Worm (Caenorhabditis elegans) whole organism, young adult: ENCODE data around the gene fbxc-23.
A peak's percentile ranks its signal among the peaks of the same experiment; 100 is the strongest.

Source experiments
- B0019.2 ChIP-seq: fragments of 200-800 bp; sonication (Bioruptor generic); conservative IDR thresholded peaks from 2 replicates; pipeline ENCODE4 v1.3.6; 2022; ENCODE audit warnings: missing genetic modification reagents, missing genetic modification characterization, missing compliant biosample characterization
- C06A6.2 ChIP-seq: fragments of 200-800 bp; sonication (Bioruptor generic); conservative IDR thresholded peaks from 2 replicates; pipeline ENCODE4 v1.3.6; 2022; ENCODE audit warnings: missing genetic modification characterization, missing compliant biosample characterization
- C17E4.6 ChIP-seq: fragments of 200-800 bp; sonication (Bioruptor generic); IDR thresholded peaks from 2 replicates; pipeline ENCODE4 v1.3.6; 2022; ENCODE audit warnings: missing genetic modification reagents, missing genetic modification characterization, missing compliant biosample characterization
- F49E8.2 ChIP-seq: sonication (generic microtip); optimal IDR thresholded peaks from 3 replicates; lab custom pipeline; 2017; ENCODE audit warnings: missing genetic modification characterization, mild to moderate bottlenecking, missing compliant biosample characterization, antibody characterized with exemption, moderate library complexity; ENCODE audit not compliant: insufficient read depth
- F52B5.7 ChIP-seq: sonication (generic microtip); optimal IDR thresholded peaks from 2 replicates; lab custom pipeline; 2016; ENCODE audit warnings: mild to moderate bottlenecking, missing genetic modification characterization, missing compliant biosample characterization
- K12H6.12 ChIP-seq: fragments of 200-800 bp; sonication (Bioruptor generic); optimal IDR thresholded peaks from 2 replicates; lab custom pipeline; 2018; ENCODE audit warnings: mild to moderate bottlenecking, missing genetic modification characterization, missing compliant biosample characterization
- T26A5.8 ChIP-seq: sonication (generic microtip); optimal IDR thresholded peaks from 2 replicates; lab custom pipeline; 2016; ENCODE audit warnings: missing genetic modification characterization, missing compliant biosample characterization
- Y95B8A.8 ChIP-seq: fragments of 200-800 bp; sonication (Bioruptor generic); IDR thresholded peaks from 2 replicates; pipeline ENCODE4 v1.3.6; 2022; ENCODE audit warnings: missing genetic modification reagents, missing genetic modification characterization, missing compliant biosample characterization
- ZK185.1 ChIP-seq: sonication (generic microtip); optimal IDR thresholded peaks from 2 replicates; lab custom pipeline; 2016; ENCODE audit warnings: mild to moderate bottlenecking, missing genetic modification characterization, missing compliant biosample characterization; ENCODE audit not compliant: poor library complexity, severe bottlenecking
- attf-5 ChIP-seq: fragments of 200-800 bp; sonication (Bioruptor generic); optimal IDR thresholded peaks from 2 replicates; lab custom pipeline; 2018; ENCODE audit warnings: mild to moderate bottlenecking, missing genetic modification characterization, missing compliant biosample characterization
- ceh-91 ChIP-seq: fragments of 200-800 bp; sonication (Bioruptor generic); IDR thresholded peaks from 2 replicates; pipeline ENCODE4 v1.3.6; 2022; ENCODE audit warnings: missing genetic modification reagents, missing genetic modification characterization, missing compliant biosample characterization
- dpl-1 ChIP-seq: fragments of 150-350 bp; optimal IDR thresholded peaks from 2 replicates; lab custom pipeline; 2014; ENCODE audit warnings: missing biosample characterization, missing genetic modification reagents, missing genetic modification characterization
- gei-17 ChIP-seq: fragments of 200-800 bp; sonication (Bioruptor generic); optimal IDR thresholded peaks from 2 replicates; lab custom pipeline; 2018; ENCODE audit warnings: mild to moderate bottlenecking, missing genetic modification characterization, missing compliant biosample characterization
- hmg-1.2 ChIP-seq: fragments of 200-800 bp; sonication (Bioruptor generic); IDR thresholded peaks from 2 replicates; pipeline ENCODE4 v1.3.6; 2022; ENCODE audit warnings: missing genetic modification reagents, missing genetic modification characterization, missing compliant biosample characterization
- hmg-20 ChIP-seq: fragments of 200-800 bp; sonication (Bioruptor generic); IDR thresholded peaks from 2 replicates; pipeline ENCODE4 v1.3.6; 2022; ENCODE audit warnings: missing genetic modification reagents, missing genetic modification characterization, missing compliant biosample characterization
- lin-26 ChIP-seq: fragments of 200-800 bp; sonication (Bioruptor generic); IDR thresholded peaks from 2 replicates; pipeline ENCODE4 v1.3.6; 2022; ENCODE audit warnings: missing genetic modification reagents, missing genetic modification characterization, missing compliant biosample characterization
- lin-40 ChIP-seq: sonication (generic microtip); optimal IDR thresholded peaks from 2 replicates; lab custom pipeline; 2016; ENCODE audit warnings: missing genetic modification characterization, mild to moderate bottlenecking, missing compliant biosample characterization, missing genotype, missing genetic modification reagents
- lsl-1 ChIP-seq: fragments of 200-800 bp; sonication (Bioruptor generic); optimal IDR thresholded peaks from 2 replicates; lab custom pipeline; 2018; ENCODE audit warnings: mild to moderate bottlenecking, missing genetic modification characterization, moderate library complexity, missing compliant biosample characterization
- madf-8 ChIP-seq: fragments of 200-800 bp; sonication (Bioruptor generic); conservative IDR thresholded peaks from 2 replicates; pipeline ENCODE4 v1.3.6; 2022; ENCODE audit warnings: missing genetic modification reagents, missing genetic modification characterization, missing compliant biosample characterization
- nhr-80 ChIP-seq: sonication (generic microtip); optimal IDR thresholded peaks from 2 replicates; lab custom pipeline; 2016; ENCODE audit warnings: missing genetic modification characterization, missing compliant biosample characterization
- pha-4 ChIP-seq: fragments of 150-350 bp; sonication (generic microtip); optimal IDR thresholded peaks from 2 replicates; lab custom pipeline; 2014; ENCODE audit warnings: missing biosample characterization, missing genetic modification reagents, missing genetic modification characterization
- rcor-1 ChIP-seq: fragments of 200-800 bp; sonication (Bioruptor generic); IDR thresholded peaks from 2 replicates; pipeline ENCODE4 v1.3.6; 2022; ENCODE audit warnings: missing genetic modification reagents, missing genetic modification characterization, missing compliant biosample characterization
- sdz-38 ChIP-seq: sonication (generic microtip); optimal IDR thresholded peaks from 2 replicates; lab custom pipeline; 2016; ENCODE audit warnings: missing genotype, missing genetic modification characterization, missing compliant biosample characterization
- snpc-1.1 ChIP-seq: sonication (generic microtip); optimal IDR thresholded peaks from 2 replicates; lab custom pipeline; 2017; ENCODE audit warnings: missing genetic modification characterization, mild to moderate bottlenecking, missing compliant biosample characterization, antibody characterized with exemption, moderate library complexity, missing genotype, missing genetic modification reagents; ENCODE audit not compliant: insufficient read depth
- snpc-1.3 ChIP-seq: sonication (generic microtip); optimal IDR thresholded peaks from 2 replicates; lab custom pipeline; 2017; ENCODE audit warnings: missing genetic modification characterization, mild to moderate bottlenecking, missing compliant biosample characterization, antibody characterized with exemption, moderate library complexity, missing genotype, missing genetic modification reagents; ENCODE audit not compliant: insufficient read depth
- snpc-3.4 ChIP-seq: sonication (generic microtip); optimal IDR thresholded peaks from 2 replicates; lab custom pipeline; 2017; ENCODE audit warnings: missing genetic modification characterization, mild to moderate bottlenecking, missing compliant biosample characterization, antibody characterized with exemption, moderate library complexity, missing genotype, missing genetic modification reagents
- snpc-4 ChIP-seq, 5 experiments: fragments of 150-350 bp in 1 of 5; sonication (generic microtip) in 4 of 5; optimal IDR thresholded peaks; 2 replicates each; lab custom pipeline; 2014 to 2018; ENCODE audit warnings: missing genetic modification characterization in 5 of 5, missing biosample characterization in 3 of 5, antibody characterized with exemption in 2 of 5, mild to moderate bottlenecking in 2 of 5, missing compliant biosample characterization in 2 of 5, missing genotype in 2 of 5, moderate library complexity in 2 of 5, missing genetic modification reagents in 1 of 5
- xnd-1 ChIP-seq: sonication (generic microtip); optimal IDR thresholded peaks from 2 replicates; lab custom pipeline; 2016; ENCODE audit warnings: missing genotype, missing genetic modification reagents, missing genetic modification characterization, missing compliant biosample characterization
- ztf-3 ChIP-seq: fragments of 200-800 bp; sonication (Bioruptor generic); optimal IDR thresholded peaks from 2 replicates; lab custom pipeline; 2018; ENCODE audit warnings: mild to moderate bottlenecking, missing genetic modification characterization, missing compliant biosample characterization

fbxc-23 gene

DNA sequence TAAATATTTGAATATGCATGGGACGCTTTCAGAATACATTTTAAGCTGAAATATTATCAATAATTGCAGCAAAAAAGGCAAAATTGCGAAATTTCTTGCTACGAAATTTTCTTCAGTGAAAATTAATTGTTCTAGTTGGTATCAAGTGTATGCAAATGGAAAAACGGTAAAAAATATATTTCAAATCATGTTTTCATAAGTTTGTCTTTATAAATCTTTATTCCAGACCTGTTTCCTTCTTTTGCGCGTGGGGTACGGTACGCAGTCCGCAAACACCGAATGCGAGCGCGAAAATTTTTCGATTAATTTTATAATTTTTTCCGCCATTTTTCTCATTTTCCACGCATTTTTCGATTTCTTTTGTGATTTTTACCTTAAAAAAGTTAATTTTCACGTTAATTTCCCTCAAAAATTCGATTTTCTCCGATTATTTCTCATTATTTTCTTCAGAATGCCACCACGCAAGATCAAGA lies at the start of gene fbxc-23, which contains the start of gene csc-1 (continued):
- peak; percentile 44; the same call in 1 of the 2 replicates for TF ChIP-seq Y95B8A.8
- peak; percentile 61; the same call in 1 of the 2 replicates for TF ChIP-seq rcor-1 (GFP tag; lab: Robert Waterston, UW)
- TF ChIP-seq lin-26 (GFP tag; lab: Robert Waterston, UW), result no peak
- TF ChIP-seq dpl-1 (GFP tag; lab: Kevin White, UChicago), result peak; percentile 88
- peak; percentile 47 for TF ChIP-seq snpc-1.3 (tag; lab: Kevin White, UChicago)
- TF ChIP-seq ceh-91 (GFP tag; lab: Robert Waterston, UW), result peak; percentile 91
- no peak for TF ChIP-seq K12H6.12 (tag; lab: Kevin White, UChicago)
- peak; percentile 75 for TF ChIP-seq snpc-3.4 (tag; lab: Kevin White, UChicago)
- no peak for TF ChIP-seq snpc-4 (GFP tag; optimal IDR thresholded peaks at IDR 0.05; lab: Kevin White, UChicago)
- peak in 3 of 4 experiments; percentile 15 to 76 (median 53) for TF ChIP-seq snpc-4 (tag; optimal IDR thresholded peaks at IDR 0.05; lab: Kevin White, UChicago)
- 0 out of 2 replicates have a peak, but pooled peaks have one; percentile 8 for TF ChIP-seq C17E4.6 (GFP tag; lab: Robert Waterston, UW)
- TF ChIP-seq C06A6.2 (GFP tag; lab: Robert Waterston, UW), result no peak
- TF ChIP-seq lsl-1 (GFP tag; lab: Kevin White, UChicago), result peak; percentile 92
- no peak for TF ChIP-seq sdz-38 (tag; lab: Kevin White, UChicago)
- TF ChIP-seq B0019.2 (GFP tag; lab: Robert Waterston, UW), result peak; percentile 47; the same call in 1 of the 2 replicates
- no peak for TF ChIP-seq F52B5.7 (tag; lab: Kevin White, UChicago)
- TF ChIP-seq snpc-1.1 (tag; lab: Kevin White, UChicago), result peak; percentile 65
- TF ChIP-seq xnd-1 (tag; lab: Kevin White, UChicago), result peak; percentile 92
- peak; percentile 99 for TF ChIP-seq madf-8 (GFP tag; lab: Robert Waterston, UW)
- no peak for TF ChIP-seq ztf-3
- TF ChIP-seq, all 124 proteins: peak for 28

- no peak for TF ChIP-seq T26A5.8 (tag; lab: Kevin White, UChicago)
- TF ChIP-seq hmg-1.2 (GFP tag; lab: Robert Waterston, UW), result peak; percentile 58; the same call in 1 of the 2 replicates
Observed at ce11 chrII:13641311-13641710, 45.0 kb upstream of the fbxc-23 start, which contains the start of gene fbxa-167. Gene fbxa-167, plus strand, starts transcription at chrII:13641489.

- peak; percentile 19 for TF ChIP-seq attf-5
- TF ChIP-seq F49E8.2 (tag; lab: Kevin White, UChicago), result no peak
- TF ChIP-seq, all 124 proteins: peak for 1
Observed at ce11 chrII:13640210-13640609, 43.9 kb upstream of the fbxc-23 start.

- TF ChIP-seq pha-4 (tag; lab: Kevin White, UChicago), result no peak
- TF ChIP-seq gei-17 (GFP tag; lab: Kevin White, UChicago), result no peak
- TF ChIP-seq lin-40 (tag; lab: Kevin White, UChicago), result peak; percentile 29
- no peak for TF ChIP-seq lin-26 (GFP tag; lab: Robert Waterston, UW)
- TF ChIP-seq T26A5.8 (tag; lab: Kevin White, UChicago), result no peak
- TF ChIP-seq hmg-20 (GFP tag; lab: Robert Waterston, UW), result no peak
- TF ChIP-seq ZK185.1, result peak; percentile 5
- TF ChIP-seq nhr-80 (tag; lab: Kevin White, UChicago), result peak; percentile 62
Observed at ce11 chrII:13638576-13638975, 42.2 kb upstream of the fbxc-23 start.
